Fruit fly (Drosophila melanogaster): ENCODE measurements around the gene CG8136.

dm6 chr3R:8711890-8712449 is 9.2 kb upstream of the CG8136 start:
- TF ChIP-seq psq (optimal IDR thresholded peaks at IDR 0.05) (no peak), usp (GFP tag; optimal IDR thresholded peaks at IDR 0.05) (no peak), Dll (optimal IDR thresholded peaks at IDR 0.05) (no peak), CG8478 (optimal IDR thresholded peaks at IDR 0.05) (no peak), pan (optimal IDR thresholded peaks at IDR 0.05) (no peak)

Data from whole organism.